Worm (Caenorhabditis elegans): ENCODE measurements around the gene F44A6.5.

DNA sequence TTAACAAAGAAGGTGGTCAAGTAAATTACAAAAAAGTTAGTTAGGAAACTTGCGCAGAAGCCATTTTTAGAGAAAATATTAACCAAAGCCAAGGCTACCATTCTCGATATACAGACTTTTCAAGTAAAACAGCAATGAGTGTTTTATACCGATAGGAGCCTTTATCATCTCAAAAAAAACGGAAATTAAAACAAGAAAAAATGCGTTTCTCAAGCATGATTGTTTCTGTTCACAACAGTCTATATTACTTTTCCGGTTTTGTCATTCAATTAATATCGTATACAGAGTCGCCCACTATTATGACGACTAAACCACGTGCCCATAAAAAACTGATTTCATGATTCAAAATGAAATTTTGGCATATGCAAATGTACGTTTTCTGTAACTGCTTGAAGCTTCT lies 22.2 kb upstream of the F44A6.5 start, which contains the start of gene str-74:
- TF ChIP-seq flt-1 (GFP tag; IDR thresholded peaks at IDR 0.05) (no peak), cog-1 (tag; optimal IDR thresholded peaks at IDR 0.05) (no peak), med-1 (GFP tag; optimal IDR thresholded peaks at IDR 0.05; ENCODE audit: insufficient read depth) (no peak)

Measured in whole organism, midembryonic.